Fruit fly (Drosophila melanogaster) whole organism, embryonic: ENCODE measurements around the gene hd.

ENCODE experiments used
- Abd-B ChIP-seq: fragments of 200-800 bp; sonication (Bioruptor generic); optimal IDR thresholded peaks from 2 replicates; lab custom pipeline; 2018; ENCODE audit warnings: missing biosample characterization, mild to moderate bottlenecking, missing genetic modification characterization, moderate library complexity
- Bdp1 ChIP-seq: fragments of 200-800 bp; sonication (Bioruptor generic); optimal IDR thresholded peaks from 3 replicates; lab custom pipeline; 2016; ENCODE audit warnings: missing biosample characterization, missing genetic modification characterization
- Bgb ChIP-seq: fragments of 200-800 bp; sonication (Bioruptor generic); IDR thresholded peaks from 2 replicates; pipeline ENCODE4 v1.3.6; 2022; ENCODE audit warnings: missing biosample characterization, missing genetic modification characterization; ENCODE audit not compliant: partially characterized antibody
- Blimp-1 ChIP-seq: fragments of 200-800 bp; sonication (Bioruptor generic); optimal IDR thresholded peaks from 3 replicates; lab custom pipeline; 2018; ENCODE audit warnings: missing biosample characterization, missing genetic modification characterization, mild to moderate bottlenecking, moderate library complexity, missing genetic modification reagents
- C15 ChIP-seq: fragments of 200-800 bp; sonication (Bioruptor generic); IDR thresholded peaks from 3 replicates; pipeline ENCODE4 v1.3.6; 2022; ENCODE audit warnings: missing biosample characterization, missing genetic modification characterization
- CG1024 ChIP-seq: fragments of 200-800 bp; sonication (Bioruptor generic); IDR thresholded peaks from 2 replicates; pipeline ENCODE4 v1.3.6; 2022; ENCODE audit warnings: missing biosample characterization, missing genetic modification characterization
- CG12769 ChIP-seq: fragments of 200-800 bp; sonication (Bioruptor generic); optimal IDR thresholded peaks from 2 replicates; lab custom pipeline; 2019; ENCODE audit warnings: missing biosample characterization, mild to moderate bottlenecking, missing genetic modification characterization, moderate library complexity
- CG14441 ChIP-seq: fragments of 200-800 bp; sonication (Bioruptor generic); IDR thresholded peaks from 2 replicates; pipeline ENCODE4 v1.3.6; 2022; ENCODE audit warnings: missing biosample characterization, missing genetic modification characterization
- CG14710 ChIP-seq: fragments of 200-800 bp; sonication (Bioruptor generic); optimal IDR thresholded peaks from 3 replicates; lab custom pipeline; 2019; ENCODE audit warnings: missing biosample characterization, mild to moderate bottlenecking, missing genetic modification characterization, moderate library complexity
- CG15601 ChIP-seq: fragments of 200-800 bp; sonication (Bioruptor generic); optimal IDR thresholded peaks from 3 replicates; lab custom pipeline; 2019; ENCODE audit warnings: missing biosample characterization, mild to moderate bottlenecking, missing genetic modification characterization, moderate library complexity
- CG17361 ChIP-seq: fragments of 200-800 bp; sonication (Bioruptor generic); IDR thresholded peaks from 3 replicates; pipeline ENCODE4 v1.3.6; 2022; ENCODE audit warnings: missing biosample characterization, missing genetic modification characterization
- CG3163 ChIP-seq: fragments of 200-800 bp; sonication (Bioruptor generic); optimal IDR thresholded peaks from 3 replicates; lab custom pipeline; 2016; ENCODE audit warnings: missing biosample characterization, missing genetic modification characterization
- CG4424 ChIP-seq: fragments of 200-800 bp; sonication (Bioruptor generic); optimal IDR thresholded peaks from 3 replicates; lab custom pipeline; 2016; ENCODE audit warnings: missing biosample characterization, missing genetic modification characterization
- CG4820 ChIP-seq: fragments of 200-800 bp; sonication (Bioruptor generic); optimal IDR thresholded peaks from 3 replicates; lab custom pipeline; 2016; ENCODE audit warnings: missing biosample characterization, missing genetic modification characterization
- CG5245 ChIP-seq: fragments of 200-800 bp; sonication (Bioruptor generic); optimal IDR thresholded peaks from 3 replicates; lab custom pipeline; 2016; ENCODE audit warnings: missing biosample characterization, missing genetic modification characterization
- CG6683 ChIP-seq: fragments of 200-800 bp; sonication (Bioruptor generic); optimal IDR thresholded peaks from 2 replicates; lab custom pipeline; 2017; ENCODE audit warnings: missing biosample characterization, mild to moderate bottlenecking, missing genetic modification characterization, missing genetic modification reagents
- CG7271 ChIP-seq: fragments of 200-800 bp; sonication (Bioruptor generic); optimal IDR thresholded peaks from 2 replicates; lab custom pipeline; 2018; ENCODE audit warnings: missing biosample characterization, mild to moderate bottlenecking, missing genetic modification characterization, moderate library complexity
- CG9215 ChIP-seq: fragments of 200-800 bp; sonication (Bioruptor generic); IDR thresholded peaks from 2 replicates; pipeline ENCODE4 v1.3.6; 2022; ENCODE audit warnings: missing biosample characterization, missing genetic modification characterization
- HLH54F ChIP-seq: fragments of 200-800 bp; sonication (Bioruptor generic); optimal IDR thresholded peaks from 3 replicates; lab custom pipeline; 2016; ENCODE audit warnings: missing biosample characterization, missing genetic modification characterization
- Hand ChIP-seq: fragments of 200-800 bp; sonication (Bioruptor generic); optimal IDR thresholded peaks from 2 replicates; lab custom pipeline; 2017; ENCODE audit warnings: mild to moderate bottlenecking, missing biosample characterization, missing genetic modification reagents, missing genetic modification characterization
- Hmx ChIP-seq: fragments of 200-800 bp; sonication (Bioruptor generic); optimal IDR thresholded peaks from 2 replicates; lab custom pipeline; 2016; ENCODE audit warnings: missing biosample characterization, missing genetic modification characterization
- Hr39 ChIP-seq: fragments of >200 bp; optimal IDR thresholded peaks from 2 replicates; lab custom pipeline; 2017
- Hsf ChIP-seq: fragments of 200-800 bp; sonication (Bioruptor generic); optimal IDR thresholded peaks from 3 replicates; lab custom pipeline; 2016; ENCODE audit warnings: missing biosample characterization, missing genetic modification characterization
- NC2α ChIP-seq: fragments of 200-800 bp; sonication (Bioruptor generic); optimal IDR thresholded peaks from 2 replicates; lab custom pipeline; 2016; ENCODE audit warnings: missing biosample characterization, missing genetic modification characterization
- NC2β ChIP-seq: fragments of 200-800 bp; sonication (Bioruptor generic); optimal IDR thresholded peaks from 2 replicates; lab custom pipeline; 2016; ENCODE audit warnings: missing biosample characterization, missing genetic modification characterization
- Pdp1 ChIP-seq, 2 experiments: fragments of 200-800 bp; sonication (Bioruptor generic); optimal IDR thresholded peaks; 3 replicates each; lab custom pipeline; 2016; ENCODE audit warnings: missing biosample characterization in 2 of 2, missing genetic modification characterization in 2 of 2, mild to moderate bottlenecking in 1 of 2, moderate library complexity in 1 of 2
- Spps ChIP-seq: fragments of 200-800 bp; sonication (Bioruptor generic); optimal IDR thresholded peaks from 2 replicates; lab custom pipeline; 2018; ENCODE audit warnings: missing biosample characterization, mild to moderate bottlenecking, missing genetic modification characterization
- Ssrp ChIP-seq: fragments of 200-800 bp; sonication (Bioruptor generic); optimal IDR thresholded peaks from 2 replicates; lab custom pipeline; 2018; ENCODE audit warnings: missing biosample characterization, mild to moderate bottlenecking, missing genetic modification characterization, moderate library complexity
- Taf1 ChIP-seq: fragments of 200-800 bp; sonication (Bioruptor generic); IDR thresholded peaks from 2 replicates; pipeline ENCODE4 v1.3.6; 2022; ENCODE audit warnings: missing biosample characterization, missing genetic modification characterization
- ash1 ChIP-seq: fragments of 200-800 bp; sonication (Bioruptor generic); optimal IDR thresholded peaks from 2 replicates; lab custom pipeline; 2018; ENCODE audit warnings: missing biosample characterization, mild to moderate bottlenecking, missing genetic modification characterization
- az2 ChIP-seq: fragments of 200-800 bp; sonication (Bioruptor generic); optimal IDR thresholded peaks from 3 replicates; lab custom pipeline; 2016; ENCODE audit warnings: missing biosample characterization, missing genetic modification characterization
- br ChIP-seq: fragments of >200 bp; optimal IDR thresholded peaks from 2 replicates; lab custom pipeline; 2017
- cato ChIP-seq: fragments of 200-800 bp; sonication (Bioruptor generic); optimal IDR thresholded peaks from 2 replicates; lab custom pipeline; 2016; ENCODE audit warnings: missing biosample characterization, missing genetic modification characterization, borderline replicate concordance
- dan ChIP-seq: fragments of 200-800 bp; sonication (Bioruptor generic); IDR thresholded peaks from 2 replicates; pipeline ENCODE4 v1.3.6; 2022; ENCODE audit warnings: missing biosample characterization, missing genetic modification characterization
- ewg ChIP-seq: fragments of 200-800 bp; sonication (Bioruptor generic); optimal IDR thresholded peaks from 3 replicates; lab custom pipeline; 2017; ENCODE audit warnings: mild to moderate bottlenecking, missing biosample characterization, missing genetic modification reagents, missing genetic modification characterization
- exex ChIP-seq: fragments of 200-800 bp; sonication (Bioruptor generic); optimal IDR thresholded peaks from 4 replicates; lab custom pipeline; 2018; ENCODE audit warnings: missing biosample characterization, mild to moderate bottlenecking, missing genetic modification characterization, moderate library complexity
- fu2 ChIP-seq: fragments of 200-800 bp; sonication (Bioruptor generic); optimal IDR thresholded peaks from 2 replicates; lab custom pipeline; 2016; ENCODE audit warnings: missing biosample characterization, missing genetic modification characterization
- h ChIP-seq: fragments of >200 bp; optimal IDR thresholded peaks from 2 replicates; lab custom pipeline; 2017
- jigr1 ChIP-seq: fragments of 200-800 bp; sonication (Bioruptor generic); IDR thresholded peaks from 3 replicates; pipeline ENCODE4 v1.3.6; 2022; ENCODE audit warnings: missing biosample characterization, missing genetic modification characterization
- kah ChIP-seq: fragments of 200-800 bp; sonication (Bioruptor generic); optimal IDR thresholded peaks from 2 replicates; lab custom pipeline; 2018; ENCODE audit warnings: missing biosample characterization, mild to moderate bottlenecking, missing genetic modification characterization
- knrl ChIP-seq: fragments of 200-800 bp; sonication (Bioruptor generic); IDR thresholded peaks from 3 replicates; pipeline ENCODE4 v1.3.6; 2022; ENCODE audit warnings: missing biosample characterization, missing genetic modification characterization; ENCODE audit not compliant: partially characterized antibody
- nmo ChIP-seq: fragments of 200-800 bp; sonication (Bioruptor generic); optimal IDR thresholded peaks from 2 replicates; lab custom pipeline; 2018; ENCODE audit warnings: missing biosample characterization, mild to moderate bottlenecking, missing genetic modification characterization, moderate library complexity
- phol ChIP-seq: fragments of 200-800 bp; sonication (Bioruptor generic); optimal IDR thresholded peaks from 3 replicates; lab custom pipeline; 2018; ENCODE audit warnings: missing biosample characterization, mild to moderate bottlenecking, missing genetic modification characterization, moderate library complexity
- ro ChIP-seq: fragments of 200-800 bp; sonication (Bioruptor generic); IDR thresholded peaks from 2 replicates; pipeline ENCODE4 v1.3.6; 2022; ENCODE audit warnings: missing biosample characterization, missing genetic modification characterization
- salm ChIP-seq: fragments of 200-800 bp; sonication (Bioruptor generic); optimal IDR thresholded peaks from 2 replicates; lab custom pipeline; 2018; ENCODE audit warnings: missing biosample characterization, mild to moderate bottlenecking, missing genetic modification characterization
- sens ChIP-seq: fragments of 200-800 bp; sonication (Bioruptor generic); peaks from one replicate; lab custom pipeline; 2016; ENCODE audit warnings: missing biosample characterization, missing genetic modification characterization
- sisA ChIP-seq: fragments of 200-800 bp; sonication (Bioruptor generic); IDR thresholded peaks from 2 replicates; pipeline ENCODE4 v1.3.6; 2022; ENCODE audit warnings: missing biosample characterization, missing genetic modification characterization
- stwl ChIP-seq: fragments of 200-800 bp; sonication (Bioruptor generic); optimal IDR thresholded peaks from 3 replicates; lab custom pipeline; 2018; ENCODE audit warnings: missing biosample characterization, mild to moderate bottlenecking, missing genetic modification characterization, moderate library complexity
- tio ChIP-seq: fragments of 200-800 bp; sonication (Bioruptor generic); optimal IDR thresholded peaks from 2 replicates; lab custom pipeline; 2017; ENCODE audit warnings: missing biosample characterization, missing genetic modification characterization, inconsistent platforms
- ttk ChIP-seq: fragments of 200-800 bp; sonication (Bioruptor generic); IDR thresholded peaks from 2 replicates; pipeline ENCODE4 v2.1.2; 2022; ENCODE audit warnings: missing biosample characterization, missing genetic modification characterization
- unc-4 ChIP-seq: fragments of 200-800 bp; sonication (Bioruptor generic); IDR thresholded peaks from 2 replicates; pipeline ENCODE4 v1.3.6; 2022; ENCODE audit warnings: missing biosample characterization, missing genetic modification characterization; ENCODE audit not compliant: partially characterized antibody
- wek ChIP-seq: fragments of 200-800 bp; sonication (Bioruptor generic); optimal IDR thresholded peaks from 3 replicates; lab custom pipeline; 2018; ENCODE audit warnings: missing biosample characterization, mild to moderate bottlenecking, missing genetic modification characterization, moderate library complexity

hd gene

DNA sequence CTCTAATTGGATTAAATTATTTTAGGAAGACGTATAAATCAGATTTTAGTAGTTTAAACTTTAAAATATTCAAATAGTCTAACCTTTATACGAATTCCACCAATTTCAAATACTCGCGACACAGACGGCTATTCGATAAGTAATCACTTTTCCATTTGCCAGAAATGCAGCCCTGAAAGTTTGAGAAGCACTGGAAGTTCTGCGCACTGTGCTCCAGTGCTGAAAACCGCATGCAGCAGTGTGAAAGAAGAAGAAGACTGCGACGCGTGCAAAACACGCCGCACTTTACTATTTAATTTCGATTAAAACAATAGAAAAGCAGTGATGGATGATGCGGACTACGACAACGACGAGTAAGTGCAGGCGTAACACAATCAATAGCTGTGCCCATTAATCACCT is 3.2 kb downstream of the hd start, which contains the start of gene Polr2F (continued):
- TF ChIP-seq unc-4 (GFP tag; lab: Robert Waterston, UW) (peak; percentile 36; the same call in 1 of the 2 replicates), ash1 (GFP tag; lab: Kevin White, UChicago) (peak; percentile 73), NC2β (peak; percentile 89), sens (GFP tag; lab: Kevin White, UChicago) (peak; percentile 96), Hsf (GFP tag; lab: Kevin White, UChicago) (peak; percentile 92), CG7271 (no peak), fu2 (GFP tag; lab: Kevin White, UChicago) (peak; percentile 95), Taf1 (GFP tag; lab: Robert Waterston, UW) (peak; percentile 56; the same call in 1 of the 2 replicates), CG15601 (tag; lab: Kevin White, UChicago) (peak; percentile 68), Hmx (no peak), CG1024 (GFP tag; lab: Robert Waterston, UW) (peak; percentile 53), NC2α (GFP tag; lab: Kevin White, UChicago) (peak; percentile 64), CG6683 (GFP tag; lab: Kevin White, UChicago) (peak; percentile 29), Blimp-1 (peak; percentile 51), Spps (no peak), Hr39 (lab: Kevin White, UChicago) (no peak), Ssrp (tag; lab: Kevin White, UChicago) (peak; percentile 57), CG3163 (GFP tag; lab: Kevin White, UChicago) (peak; percentile 81), ewg (peak; percentile 100), knrl (GFP tag; lab: Robert Waterston, UW) (peak; percentile 51; the same call in 2 of the 3 replicates), cato (GFP tag; lab: Kevin White, UChicago) (peak; percentile 71), CG4424 (GFP tag; lab: Kevin White, UChicago) (peak; percentile 82), kah (GFP tag; lab: Kevin White, UChicago) (peak; percentile 50), h (lab: Kevin White, UChicago) (no peak), nmo (GFP tag; lab: Kevin White, UChicago) (peak; percentile 78), ttk (GFP tag; lab: Robert Waterston, UW) (peak; percentile 66), stwl (peak; percentile 94), C15 (GFP tag; lab: Robert Waterston, UW) (peak; percentile 61; the same call in 1 of the 3 replicates), wek (GFP tag; lab: Kevin White, UChicago) (peak; percentile 32), CG12769 (tag; lab: Kevin White, UChicago) (no peak), CG4820 (GFP tag; lab: Kevin White, UChicago) (peak; percentile 68), Bdp1 (GFP tag; lab: Kevin White, UChicago) (peak; percentile 83), az2 (GFP tag; lab: Kevin White, UChicago) (peak; percentile 82), Abd-B (peak; percentile 53), Pdp1 (GFP tag; optimal IDR thresholded peaks at IDR 0.05; lab: Kevin White, UChicago) (peak; percentile 76 to 89), jigr1 (GFP tag; lab: Robert Waterston, UW) (no peak), Bgb (GFP tag; lab: Robert Waterston, UW) (peak; percentile 63), Hand (GFP tag; lab: Kevin White, UChicago) (peak; percentile 28), CG14441 (peak; percentile 54), salm (tag; lab: Kevin White, UChicago) (no peak), dan (GFP tag; lab: Robert Waterston, UW) (no peak), tio (GFP tag; lab: Kevin White, UChicago) (no peak), HLH54F (GFP tag; lab: Kevin White, UChicago) (peak; percentile 96), sisA (GFP tag; lab: Robert Waterston, UW) (peak; percentile 87), br (lab: Kevin White, UChicago) (no peak), CG5245 (GFP tag; lab: Kevin White, UChicago) (peak; percentile 81), ro (GFP tag; lab: Robert Waterston, UW) (no peak), exex (tag; lab: Kevin White, UChicago) (peak; percentile 45), CG17361 (peak; percentile 62), CG9215 (GFP tag; lab: Robert Waterston, UW) (peak; percentile 75), CG14710 (peak; percentile 84), phol (peak; percentile 78)
